Fruit fly (Drosophila melanogaster) whole organism, prepupa: ENCODE measurements around the gene Pgant8.

Experiments
- Blimp-1 ChIP-seq: fragments of 200-800 bp; sonication (Bioruptor generic); optimal IDR thresholded peaks from 3 replicates; lab custom pipeline; 2017; ENCODE audit warnings: missing biosample characterization, missing genetic modification characterization, mild to moderate bottlenecking, moderate library complexity, missing genetic modification reagents
- CG10631 ChIP-seq: fragments of 200-800 bp; sonication (Bioruptor generic); optimal IDR thresholded peaks from 2 replicates; lab custom pipeline; 2016; ENCODE audit warnings: missing biosample characterization, missing genetic modification characterization
- CG10669 ChIP-seq: fragments of 200-800 bp; sonication (Bioruptor generic); optimal IDR thresholded peaks from 3 replicates; lab custom pipeline; 2018; ENCODE audit warnings: missing biosample characterization, mild to moderate bottlenecking, missing genetic modification characterization, moderate library complexity
- CG11294 ChIP-seq: fragments of 200-800 bp; sonication (Bioruptor generic); IDR thresholded peaks from 2 replicates; pipeline ENCODE4 v1.3.6; 2022; ENCODE audit warnings: missing biosample characterization, missing genetic modification characterization
- CG11762 ChIP-seq: fragments of 200-800 bp; sonication (Bioruptor generic); optimal IDR thresholded peaks from 3 replicates; lab custom pipeline; 2016; ENCODE audit warnings: missing biosample characterization, missing genetic modification characterization; ENCODE audit not compliant: insufficient read depth
- CG11902 ChIP-seq: fragments of 200-800 bp; sonication (Bioruptor generic); optimal IDR thresholded peaks from 3 replicates; lab custom pipeline; 2016; ENCODE audit warnings: missing biosample characterization, missing genetic modification characterization
- CG15336 ChIP-seq: fragments of 200-800 bp; sonication (Bioruptor generic); IDR thresholded peaks from 2 replicates; pipeline ENCODE4 v1.3.6; 2022; ENCODE audit warnings: missing biosample characterization, missing genetic modification characterization
- CG1621 ChIP-seq: fragments of 200-800 bp; sonication (Bioruptor generic); optimal IDR thresholded peaks from 3 replicates; lab custom pipeline; 2018; ENCODE audit warnings: missing biosample characterization, mild to moderate bottlenecking, missing genetic modification characterization
- CG3032 ChIP-seq: fragments of 200-800 bp; optimal IDR thresholded peaks from 2 replicates; lab custom pipeline; 2019; ENCODE audit warnings: missing biosample characterization, mild to moderate bottlenecking, missing genetic modification characterization, moderate library complexity
- CG32006 ChIP-seq: fragments of 200-800 bp; sonication (Bioruptor generic); optimal IDR thresholded peaks from 3 replicates; lab custom pipeline; 2017; ENCODE audit warnings: missing biosample characterization, mild to moderate bottlenecking, missing genetic modification characterization
- CG6163 ChIP-seq: fragments of 200-800 bp; sonication (Bioruptor generic); IDR thresholded peaks from 3 replicates; pipeline ENCODE4 v1.3.6; 2022; ENCODE audit warnings: missing biosample characterization, missing genetic modification characterization
- CG6276 ChIP-seq: fragments of 200-800 bp; sonication (Bioruptor generic); optimal IDR thresholded peaks from 2 replicates; lab custom pipeline; 2017; ENCODE audit warnings: missing biosample characterization, mild to moderate bottlenecking, missing genetic modification characterization
- CG6854 ChIP-seq: fragments of 200-800 bp; sonication (Bioruptor generic); optimal IDR thresholded peaks from 2 replicates; lab custom pipeline; 2017; ENCODE audit warnings: missing biosample characterization, mild to moderate bottlenecking, missing genetic modification characterization
- CG7368 ChIP-seq: fragments of 200-800 bp; sonication (Bioruptor generic); optimal IDR thresholded peaks from 3 replicates; lab custom pipeline; 2016; ENCODE audit warnings: missing biosample characterization, missing genetic modification characterization
- CG8119 ChIP-seq: fragments of 200-800 bp; sonication (Bioruptor generic); IDR thresholded peaks from 3 replicates; pipeline ENCODE4 v1.3.6; 2022; ENCODE audit warnings: missing biosample characterization, missing genetic modification characterization
- CG8632 ChIP-seq: fragments of 200-800 bp; sonication (Bioruptor generic); optimal IDR thresholded peaks from 3 replicates; lab custom pipeline; 2016; ENCODE audit warnings: missing biosample characterization, missing genetic modification characterization
- CG9139 ChIP-seq: fragments of 200-800 bp; sonication (Bioruptor generic); optimal IDR thresholded peaks from 3 replicates; lab custom pipeline; 2017; ENCODE audit warnings: missing biosample characterization, mild to moderate bottlenecking, missing genetic modification characterization
- Eip78C ChIP-seq: fragments of 200-800 bp; sonication (Bioruptor generic); peaks from one replicate; lab custom pipeline; 2016; ENCODE audit warnings: missing biosample characterization, missing genetic modification characterization
- Eip93F ChIP-seq: fragments of 200-800 bp; sonication (Bioruptor generic); optimal IDR thresholded peaks from 2 replicates; lab custom pipeline; 2016; ENCODE audit warnings: missing biosample characterization, mild to moderate bottlenecking, missing genetic modification characterization
- Ets96B ChIP-seq: fragments of 200-800 bp; optimal IDR thresholded peaks from 2 replicates; lab custom pipeline; 2019; ENCODE audit warnings: missing biosample characterization, mild to moderate bottlenecking, missing genetic modification characterization, moderate library complexity
- Lpt ChIP-seq: fragments of 200-800 bp; sonication (Bioruptor generic); optimal IDR thresholded peaks from 3 replicates; lab custom pipeline; 2016; ENCODE audit warnings: missing biosample characterization, missing genetic modification characterization
- OdsH ChIP-seq: fragments of 200-800 bp; sonication (Bioruptor generic); optimal IDR thresholded peaks from 3 replicates; lab custom pipeline; 2016; ENCODE audit warnings: missing biosample characterization, missing genetic modification characterization
- Smox ChIP-seq: fragments of 200-800 bp; sonication (Bioruptor generic); optimal IDR thresholded peaks from 3 replicates; lab custom pipeline; 2016; ENCODE audit warnings: missing biosample characterization, missing genetic modification characterization
- Sox102F ChIP-seq: fragments of 200-800 bp; sonication (Bioruptor generic); optimal IDR thresholded peaks from 2 replicates; lab custom pipeline; 2016; ENCODE audit warnings: missing biosample characterization, mild to moderate bottlenecking, missing genetic modification characterization
- Sox14 ChIP-seq: fragments of 200-800 bp; sonication (Bioruptor generic); optimal IDR thresholded peaks from 3 replicates; lab custom pipeline; 2016; ENCODE audit warnings: missing biosample characterization, missing genetic modification characterization
- Sox15 ChIP-seq: fragments of 200-800 bp; sonication (Bioruptor generic); optimal IDR thresholded peaks from 3 replicates; lab custom pipeline; 2016; ENCODE audit warnings: missing biosample characterization, missing genetic modification characterization
- achi ChIP-seq: fragments of 200-800 bp; sonication (Bioruptor generic); optimal IDR thresholded peaks from 3 replicates; lab custom pipeline; 2016; ENCODE audit warnings: missing biosample characterization, missing genetic modification characterization
- dac ChIP-seq: fragments of 200-800 bp; sonication (Bioruptor generic); optimal IDR thresholded peaks from 2 replicates; lab custom pipeline; 2017; ENCODE audit warnings: missing biosample characterization, mild to moderate bottlenecking, missing genetic modification characterization
- dsx ChIP-seq: fragments of 200-800 bp; optimal IDR thresholded peaks from 3 replicates; lab custom pipeline; 2019; ENCODE audit warnings: missing biosample characterization, mild to moderate bottlenecking, missing genetic modification characterization, moderate library complexity; ENCODE audit not compliant: poor library complexity, severe bottlenecking
- eg ChIP-seq: fragments of 200-800 bp; sonication (Bioruptor generic); IDR thresholded peaks from 3 replicates; pipeline ENCODE4 v1.3.6; 2022; ENCODE audit warnings: missing biosample characterization, missing genetic modification characterization
- esn ChIP-seq: fragments of 200-800 bp; sonication (Bioruptor generic); optimal IDR thresholded peaks from 2 replicates; lab custom pipeline; 2016; ENCODE audit warnings: missing biosample characterization, mild to moderate bottlenecking, missing genetic modification characterization, moderate library complexity
- fd59A ChIP-seq: fragments of 200-800 bp; sonication (Bioruptor generic); optimal IDR thresholded peaks from 2 replicates; lab custom pipeline; 2017; ENCODE audit warnings: missing biosample characterization, mild to moderate bottlenecking, missing genetic modification characterization, missing genetic modification reagents
- fd85E ChIP-seq: fragments of 200-800 bp; sonication (Bioruptor generic); optimal IDR thresholded peaks from 3 replicates; lab custom pipeline; 2016; ENCODE audit warnings: missing biosample characterization, missing genetic modification characterization
- lz ChIP-seq: fragments of 200-800 bp; sonication (Bioruptor generic); optimal IDR thresholded peaks from 3 replicates; lab custom pipeline; 2016; ENCODE audit warnings: missing biosample characterization, missing genetic modification characterization
- net ChIP-seq: fragments of 200-800 bp; sonication (Bioruptor generic); optimal IDR thresholded peaks from 3 replicates; lab custom pipeline; 2016; ENCODE audit warnings: missing biosample characterization, missing genetic modification characterization
- pdm3 ChIP-seq: fragments of 200-800 bp; sonication (Bioruptor generic); optimal IDR thresholded peaks from 3 replicates; lab custom pipeline; 2016; ENCODE audit warnings: missing biosample characterization, missing genetic modification characterization
- salr ChIP-seq, 2 experiments: fragments of 200-800 bp; sonication (Bioruptor generic); optimal IDR thresholded peaks; 3 replicates each; lab custom pipeline; 2016 to 2018; ENCODE audit warnings: missing biosample characterization in 2 of 2, missing genetic modification characterization in 2 of 2, mild to moderate bottlenecking in 1 of 2
- spab ChIP-seq: fragments of 200-800 bp; sonication (Bioruptor generic); optimal IDR thresholded peaks from 2 replicates; lab custom pipeline; 2017; ENCODE audit warnings: missing biosample characterization, mild to moderate bottlenecking, missing genetic modification characterization, missing genetic modification reagents
- ss ChIP-seq, 2 experiments: fragments of 200-800 bp; sonication (Bioruptor generic); optimal IDR thresholded peaks; 2 replicates in 1 of 2; 3 replicates in 1 of 2; lab custom pipeline; 2017 to 2018; ENCODE audit warnings: mild to moderate bottlenecking in 2 of 2, missing biosample characterization in 2 of 2, missing genetic modification characterization in 2 of 2, moderate library complexity in 1 of 2
- vri ChIP-seq: fragments of 200-800 bp; sonication (Bioruptor generic); optimal IDR thresholded peaks from 3 replicates; lab custom pipeline; 2016; ENCODE audit warnings: missing biosample characterization, mild to moderate bottlenecking, missing genetic modification characterization

Pgant8 gene

dm6 chr3L:15700338-15700966, 16.8 kb downstream of the Pgant8 start (continued):
- TF ChIP-seq spab (peak; percentile 66), Eip93F (GFP tag; lab: Kevin White, UChicago) (no peak), net (peak; percentile 62), Sox14 (GFP tag; lab: Kevin White, UChicago) (peak; percentile 81), Sox102F (GFP tag; lab: Kevin White, UChicago) (peak; percentile 69), CG6276 (GFP tag; lab: Kevin White, UChicago) (no peak), ss (GFP tag; optimal IDR thresholded peaks at IDR 0.05; lab: Kevin White, UChicago) (peak; percentile 35 to 55), pdm3 (peak; percentile 75), lz (GFP tag; lab: Kevin White, UChicago) (peak; percentile 74), CG6854 (peak; percentile 61), vri (peak; percentile 23), CG10631 (GFP tag; lab: Kevin White, UChicago) (peak; percentile 83), Smox (GFP tag; lab: Kevin White, UChicago) (peak; percentile 89), CG10669 (GFP tag; lab: Kevin White, UChicago) (peak; percentile 41)

dm6 chr3L:15702191-15702590, 18.5 kb downstream of the Pgant8 start:
- TF ChIP-seq Sox14 (GFP tag; lab: Kevin White, UChicago) (no peak), CG6854 (no peak), OdsH (GFP tag; lab: Kevin White, UChicago) (no peak)

- no peak for TF ChIP-seq fd85E
- TF ChIP-seq CG3032 (tag; lab: Kevin White, UChicago): no peak
- TF ChIP-seq CG6854: no peak
- no peak for TF ChIP-seq CG7368 (GFP tag; lab: Kevin White, UChicago)
- TF ChIP-seq CG6276 (GFP tag; lab: Kevin White, UChicago): no peak
- no peak for TF ChIP-seq Eip78C (GFP tag; lab: Kevin White, UChicago)
- TF ChIP-seq Lpt (GFP tag; lab: Kevin White, UChicago): no peak
- no peak for TF ChIP-seq CG15336 (GFP tag; lab: Robert Waterston, UW)
- no peak for TF ChIP-seq achi (GFP tag; lab: Kevin White, UChicago)
- TF ChIP-seq Ets96B (tag; lab: Kevin White, UChicago): no peak
- no peak for TF ChIP-seq OdsH (GFP tag; lab: Kevin White, UChicago)
- no peak for TF ChIP-seq CG8632 (GFP tag; lab: Kevin White, UChicago)
- TF ChIP-seq dac (GFP tag; lab: Kevin White, UChicago): no peak
- no peak for TF ChIP-seq salr (GFP tag; optimal IDR thresholded peaks at IDR 0.05; lab: Kevin White, UChicago)
- no peak for TF ChIP-seq eg (GFP tag; lab: Robert Waterston, UW)
- TF ChIP-seq Sox15: no peak
- no peak for TF ChIP-seq fd59A (GFP tag; lab: Kevin White, UChicago)
- TF ChIP-seq net: no peak
- TF ChIP-seq CG6163 (GFP tag; lab: Robert Waterston, UW): no peak
- no peak for TF ChIP-seq Smox (GFP tag; lab: Kevin White, UChicago)
Observed at dm6 chr3L:15703330-15704119, 19.9 kb downstream of the Pgant8 start.

- TF ChIP-seq CG32006: peak; percentile 77
- no peak for TF ChIP-seq eg (GFP tag; lab: Robert Waterston, UW)
- no peak for TF ChIP-seq CG9139
- no peak for TF ChIP-seq CG6163 (GFP tag; lab: Robert Waterston, UW)
- peak; percentile 64 for TF ChIP-seq OdsH (GFP tag; lab: Kevin White, UChicago)
- no peak for TF ChIP-seq CG11294 (GFP tag; lab: Robert Waterston, UW)
- no peak for TF ChIP-seq Blimp-1 (GFP tag; lab: Kevin White, UChicago)
- peak; percentile 38 for TF ChIP-seq CG6276 (GFP tag; lab: Kevin White, UChicago)
- TF ChIP-seq CG11762 (GFP tag; lab: Kevin White, UChicago): no peak
- no peak for TF ChIP-seq CG11902 (GFP tag; lab: Kevin White, UChicago)
- TF ChIP-seq Sox14 (GFP tag; lab: Kevin White, UChicago): peak; percentile 40
- TF ChIP-seq CG15336 (GFP tag; lab: Robert Waterston, UW): no peak; the same call in none of the 2 replicates
- TF ChIP-seq dsx (GFP tag; lab: Kevin White, UChicago): peak; percentile 34
- TF ChIP-seq CG8119 (GFP tag; lab: Robert Waterston, UW): peak; percentile 63; the same call in 2 of the 3 replicates
- TF ChIP-seq Ets96B (tag; lab: Kevin White, UChicago): peak; percentile 66
- TF ChIP-seq CG1621 (tag; lab: Kevin White, UChicago): no peak
- TF ChIP-seq CG7368 (GFP tag; lab: Kevin White, UChicago): no peak
- peak; percentile 32 for TF ChIP-seq esn (GFP tag; lab: Kevin White, UChicago)
- peak; percentile 73 for TF ChIP-seq achi (GFP tag; lab: Kevin White, UChicago)
- peak; percentile 20 for TF ChIP-seq vri
- peak; percentile 62 for TF ChIP-seq pdm3
Observed at dm6 chr3L:15704250-15704985, 20.7 kb downstream of the Pgant8 start.
